Fruit fly (Drosophila melanogaster) whole organism, pupa: ENCODE data around the gene CG12814.

ENCODE experiments used
- CG10348 ChIP-seq: fragments of 200-800 bp; sonication (Bioruptor generic); IDR thresholded peaks from 2 replicates; pipeline ENCODE4 v1.3.6; 2022; ENCODE audit warnings: missing biosample characterization, missing genetic modification characterization
- CG12605 ChIP-seq: fragments of 200-800 bp; sonication (Bioruptor generic); IDR thresholded peaks from 2 replicates; pipeline ENCODE4 v1.3.6; 2022; ENCODE audit warnings: missing biosample characterization, missing genetic modification characterization
- CG13204 ChIP-seq: fragments of 200-800 bp; sonication (Bioruptor generic); optimal IDR thresholded peaks from 2 replicates; lab custom pipeline; 2018; ENCODE audit warnings: missing biosample characterization, mild to moderate bottlenecking, missing genetic modification characterization, moderate library complexity
- CG14655 ChIP-seq: fragments of 200-800 bp; sonication (Bioruptor generic); optimal IDR thresholded peaks from 3 replicates; lab custom pipeline; 2017; ENCODE audit warnings: mild to moderate bottlenecking, missing biosample characterization, missing genetic modification reagents, missing genetic modification characterization
- CG15710 ChIP-seq: fragments of 200-800 bp; sonication (Bioruptor generic); optimal IDR thresholded peaks from 2 replicates; lab custom pipeline; 2018; ENCODE audit warnings: missing biosample characterization, mild to moderate bottlenecking, missing genetic modification characterization, moderate library complexity
- CG17806 ChIP-seq: fragments of 200-800 bp; sonication (Bioruptor generic); optimal IDR thresholded peaks from 2 replicates; lab custom pipeline; 2018; ENCODE audit warnings: missing biosample characterization, mild to moderate bottlenecking, missing genetic modification characterization, moderate library complexity
- CG32121 ChIP-seq: fragments of 200-800 bp; sonication (Bioruptor generic); IDR thresholded peaks from 2 replicates; pipeline ENCODE4 v1.3.6; 2022; ENCODE audit warnings: missing biosample characterization, missing genetic modification characterization
- CG34367 ChIP-seq: fragments of 200-800 bp; sonication (Bioruptor generic); optimal IDR thresholded peaks from 2 replicates; lab custom pipeline; 2018; ENCODE audit warnings: missing biosample characterization, mild to moderate bottlenecking, missing genetic modification characterization
- CG4496 ChIP-seq: fragments of 200-800 bp; sonication (Bioruptor generic); IDR thresholded peaks from 3 replicates; pipeline ENCODE4 v1.3.6; 2022; ENCODE audit warnings: missing biosample characterization, missing genetic modification characterization
- CG8159 ChIP-seq: fragments of 200-800 bp; sonication (Bioruptor generic); optimal IDR thresholded peaks from 3 replicates; lab custom pipeline; 2018; ENCODE audit warnings: missing biosample characterization, mild to moderate bottlenecking, missing genetic modification characterization, moderate library complexity
- CG8301 ChIP-seq: fragments of 200-800 bp; sonication (Bioruptor generic); optimal IDR thresholded peaks from 2 replicates; lab custom pipeline; 2018; ENCODE audit warnings: missing biosample characterization, mild to moderate bottlenecking, missing genetic modification characterization
- CG9948 ChIP-seq: fragments of 200-800 bp; sonication (Bioruptor generic); optimal IDR thresholded peaks from 2 replicates; lab custom pipeline; 2018; ENCODE audit warnings: missing biosample characterization, mild to moderate bottlenecking, missing genetic modification characterization, moderate library complexity
- D1 ChIP-seq: fragments of 200-800 bp; sonication (Bioruptor generic); optimal IDR thresholded peaks from 2 replicates; lab custom pipeline; 2018; ENCODE audit warnings: missing biosample characterization, mild to moderate bottlenecking, missing genetic modification characterization, moderate library complexity
- EcR ChIP-seq: fragments of 200-800 bp; sonication (Bioruptor generic); optimal IDR thresholded peaks from 3 replicates; lab custom pipeline; 2019; ENCODE audit warnings: missing biosample characterization, missing genetic modification characterization, mild to moderate bottlenecking, moderate library complexity, missing genetic modification reagents
- Ets98B ChIP-seq: fragments of 200-800 bp; sonication (Bioruptor generic); IDR thresholded peaks from 2 replicates; pipeline ENCODE4 v1.3.6; 2022; ENCODE audit warnings: missing biosample characterization, missing genetic modification characterization
- Pif1A ChIP-seq: fragments of 200-800 bp; sonication (Bioruptor generic); optimal IDR thresholded peaks from 3 replicates; lab custom pipeline; 2016; ENCODE audit warnings: missing biosample characterization, missing genetic modification characterization
- Pif1B ChIP-seq: fragments of 200-800 bp; sonication (Bioruptor generic); optimal IDR thresholded peaks from 3 replicates; lab custom pipeline; 2016; ENCODE audit warnings: missing biosample characterization, missing genetic modification characterization
- Snoo ChIP-seq: fragments of 200-800 bp; sonication (Bioruptor generic); optimal IDR thresholded peaks from 3 replicates; lab custom pipeline; 2017; ENCODE audit warnings: missing biosample characterization, mild to moderate bottlenecking, missing genetic modification characterization, inconsistent platforms
- fd96Ca ChIP-seq: fragments of 200-800 bp; sonication (Bioruptor generic); IDR thresholded peaks from 3 replicates; pipeline ENCODE4 v1.3.6; 2022; ENCODE audit warnings: missing biosample characterization, missing genetic modification characterization
- gl ChIP-seq: fragments of 200-800 bp; sonication (Bioruptor generic); optimal IDR thresholded peaks from 2 replicates; lab custom pipeline; 2018; ENCODE audit warnings: missing biosample characterization, mild to moderate bottlenecking, missing genetic modification characterization
- rn ChIP-seq: fragments of 200-800 bp; sonication (Bioruptor generic); IDR thresholded peaks from 2 replicates; pipeline ENCODE4 v1.3.6; 2022; ENCODE audit warnings: missing biosample characterization, missing genetic modification characterization

CG12814 gene

DNA sequence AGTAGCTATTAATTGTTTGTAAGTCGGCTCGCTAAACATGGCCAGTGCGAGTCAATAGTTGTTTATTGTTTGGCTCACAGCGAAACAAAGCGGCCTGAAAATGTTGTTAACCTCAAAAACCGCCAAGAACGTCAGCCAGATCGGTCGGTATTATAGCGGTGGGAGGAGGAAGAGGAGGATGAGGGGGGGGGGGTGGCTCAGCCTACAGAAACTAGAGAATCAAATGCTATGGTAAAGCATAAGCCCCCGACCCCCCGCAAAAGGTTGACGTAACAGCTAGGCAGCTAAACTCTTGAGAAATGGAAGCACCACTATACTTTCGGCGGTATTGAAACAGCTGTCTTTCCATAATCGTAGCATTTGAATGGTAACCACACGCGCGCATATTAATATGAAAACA is 50.5 kb downstream of the CG12814 start:
- TF ChIP-seq CG4496 (no peak), CG34367 (tag; lab: Kevin White, UChicago) (no peak), CG32121 (no peak), CG9948 (no peak), CG8301 (tag; lab: Kevin White, UChicago) (no peak), CG17806 (tag; lab: Kevin White, UChicago) (no peak), CG8159 (tag; lab: Kevin White, UChicago) (no peak), CG14655 (GFP tag; lab: Kevin White, UChicago) (no peak), D1 (tag; lab: Kevin White, UChicago) (no peak), Ets98B (no peak), CG10348 (GFP tag; lab: Robert Waterston, UW) (no peak), Snoo (tag; lab: Kevin White, UChicago) (no peak), fd96Ca (GFP tag; lab: Robert Waterston, UW) (no peak), gl (tag; lab: Kevin White, UChicago) (no peak), CG12605 (no peak), CG15710 (tag; lab: Kevin White, UChicago) (no peak), EcR (GFP tag; lab: Kevin White, UChicago) (no peak), CG13204 (GFP tag; lab: Kevin White, UChicago) (no peak), rn (GFP tag; lab: Robert Waterston, UW) (no peak)

DNA sequence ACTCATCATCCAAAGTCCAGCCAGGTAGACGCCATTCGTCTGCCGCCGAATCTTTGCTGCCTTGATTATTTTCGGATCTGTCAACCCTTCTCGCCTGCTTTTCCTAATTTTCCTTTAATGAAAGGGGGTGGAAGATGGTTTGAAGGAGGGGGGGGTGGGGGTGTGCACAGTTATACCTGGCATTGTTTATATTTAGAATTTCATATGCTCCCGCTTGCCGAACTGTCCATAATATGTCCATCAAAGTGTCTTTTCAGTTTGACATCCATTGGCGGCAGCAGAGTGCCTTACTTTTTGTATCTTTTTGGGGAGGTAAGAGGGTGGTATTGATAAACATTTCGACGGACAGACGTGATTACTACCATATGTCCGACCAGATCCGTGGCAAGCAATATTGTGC is 51.6 kb downstream of the CG12814 start:
- TF ChIP-seq CG34367 (tag; lab: Kevin White, UChicago) (no peak), CG17806 (tag; lab: Kevin White, UChicago) (no peak), Pif1B (no peak), CG14655 (GFP tag; lab: Kevin White, UChicago) (no peak), gl (tag; lab: Kevin White, UChicago) (no peak)
- TF ChIP-seq, all 21 proteins: peak for 0

DNA sequence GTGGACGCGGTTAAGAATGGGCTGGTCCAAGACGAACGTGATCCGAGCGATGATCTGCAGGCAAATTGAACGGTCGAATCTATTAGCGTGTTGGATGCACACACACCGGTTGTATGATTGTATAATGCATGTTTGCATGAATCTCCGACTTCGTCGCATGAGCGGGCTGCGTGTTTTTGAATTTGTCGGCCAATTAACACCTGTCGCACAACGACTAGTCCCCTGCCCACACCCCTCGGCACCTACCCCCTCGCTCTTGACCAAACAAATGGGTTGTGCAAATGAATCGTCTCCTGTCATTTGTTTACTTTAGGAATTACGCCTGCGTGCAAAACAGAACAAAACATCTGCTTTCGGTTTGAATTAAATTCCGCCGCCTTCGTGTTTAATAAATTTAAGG is 54.4 kb downstream of the CG12814 start:
- no peak for TF ChIP-seq EcR (GFP tag; lab: Kevin White, UChicago)
- TF ChIP-seq CG4496, result 0 out of 3 replicates have a peak, but pooled peaks have one; percentile 13

DNA sequence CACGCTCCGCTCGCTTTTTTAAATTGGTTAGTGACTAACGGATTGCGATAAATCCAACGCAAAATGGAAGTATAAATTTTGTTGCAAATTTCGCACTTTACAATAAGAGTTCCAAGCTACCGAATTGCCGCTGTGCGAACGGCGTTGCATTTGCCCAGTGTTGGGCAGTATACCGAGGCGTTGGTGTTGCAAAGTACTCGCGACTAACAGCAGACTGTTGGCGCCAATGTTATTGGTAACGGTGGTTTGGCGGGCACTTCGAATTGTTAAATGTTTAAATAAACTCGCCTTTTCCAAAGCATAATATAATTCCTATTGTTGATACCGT is 55.1 kb downstream of the CG12814 start:
- no peak for TF ChIP-seq fd96Ca (GFP tag; lab: Robert Waterston, UW)
- TF ChIP-seq Snoo (tag; lab: Kevin White, UChicago), result peak; percentile 43
- no peak for TF ChIP-seq CG17806 (tag; lab: Kevin White, UChicago)
- peak; percentile 10 for TF ChIP-seq CG8159 (tag; lab: Kevin White, UChicago)
- TF ChIP-seq D1 (tag; lab: Kevin White, UChicago), result no peak
- TF ChIP-seq CG8301 (tag; lab: Kevin White, UChicago), result no peak
- TF ChIP-seq CG9948, result peak; percentile 49
- TF ChIP-seq CG13204 (GFP tag; lab: Kevin White, UChicago), result no peak
- peak; percentile 24; the same call in 1 of the 2 replicates for TF ChIP-seq Ets98B

DNA sequence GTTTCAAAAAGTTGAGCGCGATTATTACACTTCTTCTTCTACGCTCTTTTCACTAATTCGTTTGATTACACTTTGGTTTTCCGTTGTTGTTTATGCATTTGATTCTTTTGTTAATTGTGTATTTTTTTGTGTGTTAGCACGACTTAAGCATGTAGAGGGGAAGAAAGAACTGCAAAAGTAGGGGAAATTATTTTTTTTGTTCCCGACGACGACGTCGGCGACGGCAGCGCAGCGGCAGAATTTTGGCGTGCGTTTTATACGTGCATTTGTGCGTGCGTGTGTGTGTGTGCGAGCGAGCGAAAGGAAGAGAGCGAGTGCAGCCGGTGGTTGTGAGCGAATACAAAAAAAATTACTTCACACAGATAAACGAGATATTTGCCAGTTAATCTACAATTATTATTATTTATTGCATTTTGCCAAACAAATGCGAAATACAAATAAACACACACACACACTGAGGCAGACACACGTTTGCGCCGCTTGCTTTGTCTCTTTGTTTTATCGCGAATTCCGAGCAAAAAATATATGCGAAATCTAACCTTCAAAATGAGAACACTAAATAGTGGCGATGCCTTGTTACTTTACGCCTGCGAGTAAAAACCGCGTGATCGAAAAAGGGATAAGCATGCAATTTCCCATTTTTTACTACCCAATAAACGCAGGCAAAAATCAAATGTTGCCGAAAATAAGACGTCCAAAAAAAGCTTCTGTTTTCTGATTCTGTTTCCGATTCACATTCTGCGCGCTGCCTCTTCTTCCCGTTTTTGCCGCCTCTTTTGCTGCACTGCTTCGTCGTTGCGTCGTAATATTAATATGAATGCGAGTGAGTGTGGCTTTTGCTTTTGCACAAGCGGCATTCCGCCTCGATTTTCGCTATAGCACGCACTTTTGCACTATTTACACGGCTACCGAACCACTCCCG is 55.7 kb downstream of the CG12814 start:
- TF ChIP-seq CG15710 (tag; lab: Kevin White, UChicago) (no peak), D1 (tag; lab: Kevin White, UChicago) (no peak), CG4496 (peak; percentile 15; the same call in 1 of the 3 replicates), Ets98B (no peak), EcR (GFP tag; lab: Kevin White, UChicago) (peak; percentile 12), CG14655 (GFP tag; lab: Kevin White, UChicago) (no peak)

DNA sequence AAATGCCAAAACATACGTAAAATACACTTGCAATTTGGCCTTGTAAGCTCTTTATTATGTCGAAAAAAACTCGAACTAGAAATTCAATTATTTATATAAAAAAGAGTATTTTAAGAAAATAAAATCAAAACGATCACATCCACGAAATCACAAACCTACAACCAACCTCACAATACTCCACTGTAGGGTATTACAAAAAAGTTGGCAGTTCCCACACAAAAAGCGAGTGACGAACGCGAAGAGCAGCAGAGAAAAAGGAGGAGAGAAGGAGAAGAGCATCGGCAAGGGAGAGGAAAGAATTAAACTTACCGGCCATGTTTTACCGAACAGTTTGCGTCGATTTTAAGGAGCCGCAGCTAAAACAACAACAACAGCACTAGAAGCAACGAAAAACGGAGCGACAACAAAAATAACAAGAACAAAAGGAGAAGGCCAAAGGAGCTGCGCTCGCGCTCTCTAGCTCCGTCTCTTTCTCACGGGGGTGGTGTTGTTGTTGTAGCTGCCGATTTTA is 56.4 kb downstream of the CG12814 start:
- TF ChIP-seq CG10348 (GFP tag; lab: Robert Waterston, UW) (no peak), Pif1A (GFP tag; lab: Kevin White, UChicago) (peak; percentile 12), CG13204 (GFP tag; lab: Kevin White, UChicago) (peak; percentile 76), CG9948 (peak; percentile 11), CG8159 (tag; lab: Kevin White, UChicago) (peak; percentile 5), Snoo (tag; lab: Kevin White, UChicago) (peak; percentile 8), CG14655 (GFP tag; lab: Kevin White, UChicago) (peak; percentile 21), CG32121 (no peak), CG17806 (tag; lab: Kevin White, UChicago) (peak; percentile 20), EcR (GFP tag; lab: Kevin White, UChicago) (peak; percentile 31), fd96Ca (GFP tag; lab: Robert Waterston, UW) (no peak), CG8301 (tag; lab: Kevin White, UChicago) (peak; percentile 15), Pif1B (peak; percentile 1)
